Worm (Caenorhabditis elegans) whole organism, young adult: ENCODE measurements around the gene egl-2.

ENCODE experiments used
- B0019.2 ChIP-seq: fragments of 200-800 bp; sonication (Bioruptor generic); conservative IDR thresholded peaks from 2 replicates; pipeline ENCODE4 v1.3.6; 2022; ENCODE audit warnings: missing genetic modification reagents, missing genetic modification characterization, missing compliant biosample characterization
- B0035.1 ChIP-seq: sonication (generic microtip); optimal IDR thresholded peaks from 2 replicates; lab custom pipeline; 2016; ENCODE audit warnings: missing genetic modification characterization, mild to moderate bottlenecking, missing compliant biosample characterization, missing genotype, missing genetic modification reagents
- B0336.3 ChIP-seq: fragments of 200-800 bp; sonication (Bioruptor generic); IDR thresholded peaks from 2 replicates; pipeline ENCODE4 v1.3.6; 2022; ENCODE audit warnings: missing genetic modification characterization, missing compliant biosample characterization
- C17E4.6 ChIP-seq: fragments of 200-800 bp; sonication (Bioruptor generic); IDR thresholded peaks from 2 replicates; pipeline ENCODE4 v1.3.6; 2022; ENCODE audit warnings: missing genetic modification reagents, missing genetic modification characterization, missing compliant biosample characterization
- D2030.7 ChIP-seq: fragments of 200-800 bp; sonication (Bioruptor generic); IDR thresholded peaks from 2 replicates; pipeline ENCODE4 v1.3.6; 2022; ENCODE audit warnings: missing genetic modification reagents, missing genetic modification characterization, missing compliant biosample characterization
- F10E7.11 ChIP-seq: sonication (generic microtip); optimal IDR thresholded peaks from 2 replicates; lab custom pipeline; 2017; ENCODE audit warnings: mild to moderate bottlenecking, missing genetic modification characterization, moderate library complexity, missing compliant biosample characterization
- F37B4.10 ChIP-seq: fragments of 200-800 bp; sonication (Bioruptor generic); IDR thresholded peaks from 2 replicates; pipeline ENCODE4 v1.3.6; 2022; ENCODE audit warnings: missing genetic modification characterization, missing compliant biosample characterization
- F49E8.2 ChIP-seq: sonication (generic microtip); optimal IDR thresholded peaks from 3 replicates; lab custom pipeline; 2017; ENCODE audit warnings: missing genetic modification characterization, mild to moderate bottlenecking, missing compliant biosample characterization, antibody characterized with exemption, moderate library complexity; ENCODE audit not compliant: insufficient read depth
- F52B5.7 ChIP-seq: sonication (generic microtip); optimal IDR thresholded peaks from 2 replicates; lab custom pipeline; 2016; ENCODE audit warnings: mild to moderate bottlenecking, missing genetic modification characterization, missing compliant biosample characterization
- F57C9.4 ChIP-seq: sonication (generic microtip); optimal IDR thresholded peaks from 2 replicates; lab custom pipeline; 2017; ENCODE audit warnings: mild to moderate bottlenecking, missing genetic modification characterization, missing compliant biosample characterization
- Y56A3A.18 ChIP-seq: fragments of 200-800 bp; sonication (Bioruptor generic); IDR thresholded peaks from 2 replicates; pipeline ENCODE4 v1.3.6; 2022; ENCODE audit warnings: missing genetic modification reagents, missing genetic modification characterization, missing compliant biosample characterization
- Y79H2A.3 ChIP-seq: fragments of 200-800 bp; sonication (Bioruptor generic); conservative IDR thresholded peaks from 2 replicates; pipeline ENCODE4 v1.3.6; 2022; ENCODE audit warnings: missing genetic modification reagents, missing genetic modification characterization, missing compliant biosample characterization
- Y95B8A.8 ChIP-seq: fragments of 200-800 bp; sonication (Bioruptor generic); IDR thresholded peaks from 2 replicates; pipeline ENCODE4 v1.3.6; 2022; ENCODE audit warnings: missing genetic modification reagents, missing genetic modification characterization, missing compliant biosample characterization
- ama-1 ChIP-seq, 3 experiments: fragments of 150-350 bp in 1 of 3; sonication (generic microtip) in 2 of 3; optimal IDR thresholded peaks; 2 replicates each; lab custom pipeline; 2014 to 2018; ENCODE audit warnings: missing biosample characterization in 2 of 3, missing genetic modification characterization in 2 of 3, missing genetic modification reagents in 2 of 3
- aptf-3 ChIP-seq: fragments of 200-800 bp; sonication (Bioruptor generic); IDR thresholded peaks from 2 replicates; pipeline ENCODE4 v1.3.6; 2022; ENCODE audit warnings: missing genetic modification characterization, missing compliant biosample characterization
- athp-1 ChIP-seq: sonication (generic microtip); optimal IDR thresholded peaks from 2 replicates; lab custom pipeline; 2017; ENCODE audit warnings: mild to moderate bottlenecking, missing genetic modification characterization, missing compliant biosample characterization
- attf-3 ChIP-seq: fragments of 200-800 bp; sonication (Bioruptor generic); conservative IDR thresholded peaks from 2 replicates; pipeline ENCODE4 v1.3.6; 2022; ENCODE audit warnings: missing genetic modification reagents, missing genetic modification characterization, missing compliant biosample characterization
- attf-6 ChIP-seq: fragments of 200-800 bp; sonication (Bioruptor generic); IDR thresholded peaks from 2 replicates; pipeline ENCODE4 v1.3.6; 2022; ENCODE audit warnings: missing genetic modification reagents, missing genetic modification characterization, missing compliant biosample characterization
- cebp-1 ChIP-seq, 2 experiments: fragments of 200-800 bp in 1 of 2; sonication (Bioruptor generic) in 1 of 2; sonication (generic microtip) in 1 of 2; IDR thresholded peaks in 1 of 2; optimal IDR thresholded peaks in 1 of 2; 2 replicates each; pipeline versions ENCODE4 v1.3.6 to Lab custom; 2017 to 2022; ENCODE audit warnings: missing compliant biosample characterization in 2 of 2, missing genetic modification characterization in 2 of 2, mild to moderate bottlenecking in 1 of 2, missing genetic modification reagents in 1 of 2, moderate library complexity in 1 of 2
- cebp-2 ChIP-seq: fragments of 200-800 bp; sonication (Bioruptor generic); IDR thresholded peaks from 2 replicates; pipeline ENCODE4 v1.3.6; 2022; ENCODE audit warnings: missing genetic modification characterization, missing compliant biosample characterization
- ceh-27 ChIP-seq: fragments of 200-800 bp; sonication (Bioruptor generic); optimal IDR thresholded peaks from 2 replicates; lab custom pipeline; 2018; ENCODE audit warnings: mild to moderate bottlenecking, missing genetic modification characterization, moderate library complexity, missing compliant biosample characterization
- ceh-58 ChIP-seq: fragments of 200-800 bp; sonication (Bioruptor generic); IDR thresholded peaks from 2 replicates; pipeline ENCODE4 v1.3.6; 2022; ENCODE audit warnings: missing genetic modification characterization, missing compliant biosample characterization
- chd-7 ChIP-seq: sonication (generic microtip); optimal IDR thresholded peaks from 2 replicates; lab custom pipeline; 2016; ENCODE audit warnings: mild to moderate bottlenecking, missing genetic modification characterization, moderate library complexity, missing compliant biosample characterization
- dpff-1 ChIP-seq: sonication (generic microtip); optimal IDR thresholded peaks from 2 replicates; lab custom pipeline; 2017; ENCODE audit warnings: mild to moderate bottlenecking, missing genetic modification characterization, missing compliant biosample characterization
- hlh-12 ChIP-seq: sonication (generic microtip); optimal IDR thresholded peaks from 2 replicates; lab custom pipeline; 2016; ENCODE audit warnings: missing genetic modification characterization, missing compliant biosample characterization
- hrde-1 ChIP-seq: sonication (generic microtip); optimal IDR thresholded peaks from 2 replicates; lab custom pipeline; 2016; ENCODE audit warnings: missing genetic modification characterization, mild to moderate bottlenecking, missing compliant biosample characterization, moderate library complexity, missing genotype, missing genetic modification reagents, borderline replicate concordance
- hsf-1 ChIP-seq: fragments of 200-800 bp; sonication (Bioruptor generic); IDR thresholded peaks from 2 replicates; pipeline ENCODE4 v1.3.6; 2022; ENCODE audit warnings: missing genetic modification reagents, missing genetic modification characterization, missing compliant biosample characterization
- let-607 ChIP-seq, 2 experiments: fragments of 200-800 bp in 1 of 2; sonication (Bioruptor generic) in 1 of 2; sonication (generic microtip) in 1 of 2; optimal IDR thresholded peaks; 2 replicates each; lab custom pipeline; 2016 to 2018; ENCODE audit warnings: mild to moderate bottlenecking in 2 of 2, missing compliant biosample characterization in 2 of 2, missing genetic modification characterization in 2 of 2, moderate library complexity in 2 of 2, missing genotype in 1 of 2
- lin-35 ChIP-seq, 3 experiments: fragments of 150-350 bp in 2 of 3; sonication (generic microtip) in 1 of 3; optimal IDR thresholded peaks; 2 replicates each; lab custom pipeline; 2014 to 2018; ENCODE audit warnings: missing biosample characterization in 3 of 3, missing genetic modification characterization in 3 of 3, missing genetic modification reagents in 3 of 3
- lin-40 ChIP-seq: sonication (generic microtip); optimal IDR thresholded peaks from 2 replicates; lab custom pipeline; 2016; ENCODE audit warnings: missing genetic modification characterization, mild to moderate bottlenecking, missing compliant biosample characterization, missing genotype, missing genetic modification reagents
- lir-1 ChIP-seq: fragments of 200-800 bp; sonication (Bioruptor generic); conservative IDR thresholded peaks from 2 replicates; pipeline ENCODE4 v1.3.6; 2022; ENCODE audit warnings: missing genetic modification reagents, missing genetic modification characterization, missing compliant biosample characterization
- madf-3 ChIP-seq: fragments of 200-800 bp; sonication (Bioruptor generic); IDR thresholded peaks from 2 replicates; pipeline ENCODE4 v1.3.6; 2022; ENCODE audit warnings: missing genetic modification reagents, missing genetic modification characterization, missing compliant biosample characterization
- mcd-1 ChIP-seq: fragments of 200-800 bp; sonication (Bioruptor generic); IDR thresholded peaks from 2 replicates; pipeline ENCODE4 v1.3.6; 2022; ENCODE audit warnings: missing genetic modification reagents, missing genetic modification characterization, missing compliant biosample characterization
- nfya-1 ChIP-seq: sonication (generic microtip); optimal IDR thresholded peaks from 2 replicates; lab custom pipeline; 2017; ENCODE audit warnings: antibody characterized with exemption, missing compliant biosample characterization, missing genetic modification characterization, borderline replicate concordance; ENCODE audit not compliant: insufficient read depth
- nfyb-1 ChIP-seq: fragments of 200-800 bp; sonication (Bioruptor generic); IDR thresholded peaks from 2 replicates; pipeline ENCODE4 v1.3.6; 2022; ENCODE audit warnings: missing genetic modification reagents, missing genetic modification characterization, missing compliant biosample characterization
- nhr-90 ChIP-seq: sonication (generic microtip); optimal IDR thresholded peaks from 2 replicates; lab custom pipeline; 2016; ENCODE audit warnings: missing genotype, mild to moderate bottlenecking, missing genetic modification characterization, missing compliant biosample characterization
- repo-1 ChIP-seq: sonication (generic microtip); optimal IDR thresholded peaks from 2 replicates; lab custom pipeline; 2017; ENCODE audit warnings: mild to moderate bottlenecking, missing genetic modification characterization, missing compliant biosample characterization
- snpc-1.3 ChIP-seq: sonication (generic microtip); optimal IDR thresholded peaks from 2 replicates; lab custom pipeline; 2017; ENCODE audit warnings: missing genetic modification characterization, mild to moderate bottlenecking, missing compliant biosample characterization, antibody characterized with exemption, moderate library complexity, missing genotype, missing genetic modification reagents; ENCODE audit not compliant: insufficient read depth
- tlf-1 ChIP-seq: fragments of 200-800 bp; sonication (Bioruptor generic); optimal IDR thresholded peaks from 2 replicates; lab custom pipeline; 2018; ENCODE audit warnings: mild to moderate bottlenecking, missing genetic modification characterization, missing compliant biosample characterization
- unc-130 ChIP-seq: sonication (generic microtip); optimal IDR thresholded peaks from 2 replicates; lab custom pipeline; 2016; ENCODE audit warnings: missing genetic modification reagents, missing genetic modification characterization, missing compliant biosample characterization
- xnd-1 ChIP-seq: sonication (generic microtip); optimal IDR thresholded peaks from 2 replicates; lab custom pipeline; 2016; ENCODE audit warnings: missing genotype, missing genetic modification reagents, missing genetic modification characterization, missing compliant biosample characterization
- zfh-2 ChIP-seq: fragments of 200-800 bp; sonication (Bioruptor generic); conservative IDR thresholded peaks from 2 replicates; pipeline ENCODE4 v1.3.6; 2022; ENCODE audit warnings: missing genetic modification reagents, missing genetic modification characterization, missing compliant biosample characterization
- ztf-28 ChIP-seq: fragments of 200-800 bp; sonication (Bioruptor generic); IDR thresholded peaks from 2 replicates; pipeline ENCODE4 v1.3.6; 2022; ENCODE audit warnings: missing genetic modification reagents, missing genetic modification characterization, missing compliant biosample characterization

The egl-2 gene

DNA sequence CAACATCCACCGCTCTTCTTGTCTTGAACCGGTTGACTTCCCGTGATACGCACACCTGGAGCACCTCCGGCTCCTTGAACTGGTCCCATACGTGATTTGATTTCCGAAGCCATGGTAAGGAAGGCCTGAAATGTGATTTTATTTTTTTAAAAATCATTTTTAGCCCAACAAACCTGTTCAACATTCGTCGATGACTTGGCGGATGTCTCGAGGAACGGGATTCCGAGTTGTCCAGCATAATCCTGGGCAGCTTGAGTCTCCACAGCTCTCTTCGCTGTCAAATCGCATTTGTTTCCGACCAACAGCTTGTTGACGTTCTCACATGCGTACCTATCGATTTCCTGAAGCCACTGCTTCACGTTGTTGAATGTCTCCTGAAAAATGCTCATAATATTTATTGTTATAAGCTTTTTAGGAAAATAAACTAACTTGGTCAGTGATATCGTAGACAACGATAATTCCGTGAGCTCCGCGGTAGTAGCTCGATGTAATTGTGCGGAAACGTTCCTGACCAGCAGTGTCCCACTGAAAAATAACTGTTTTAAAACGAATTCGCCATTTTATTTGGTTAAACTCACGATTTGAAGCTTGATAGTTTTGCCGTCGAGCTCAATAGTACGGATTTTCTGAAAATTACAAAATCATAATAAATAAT lies 35.9 kb downstream of the egl-2 start:
- TF ChIP-seq aptf-3 (GFP tag; lab: Robert Waterston, UW) (0 out of 2 replicates have a peak, but pooled peaks have one; percentile 42), repo-1 (tag; lab: Kevin White, UChicago) (peak; percentile 61), cebp-2 (GFP tag; lab: Robert Waterston, UW) (0 out of 2 replicates have a peak, but pooled peaks have one; percentile 7), lir-1 (GFP tag; lab: Robert Waterston, UW) (no peak), let-607 (tag; optimal IDR thresholded peaks at IDR 0.05; lab: Kevin White, UChicago) (no peak), dpff-1 (tag; lab: Kevin White, UChicago) (peak; percentile 18), hsf-1 (GFP tag; lab: Robert Waterston, UW) (0 out of 2 replicates have a peak, but pooled peaks have one; percentile 52), B0336.3 (0 out of 2 replicates have a peak, but pooled peaks have one; percentile 9), ama-1 (optimal IDR thresholded peaks at IDR 0.05; lab: Kevin White, UChicago) (no peak), ama-1 (GFP tag; optimal IDR thresholded peaks at IDR 0.05; lab: Kevin White, UChicago) (no peak)

DNA sequence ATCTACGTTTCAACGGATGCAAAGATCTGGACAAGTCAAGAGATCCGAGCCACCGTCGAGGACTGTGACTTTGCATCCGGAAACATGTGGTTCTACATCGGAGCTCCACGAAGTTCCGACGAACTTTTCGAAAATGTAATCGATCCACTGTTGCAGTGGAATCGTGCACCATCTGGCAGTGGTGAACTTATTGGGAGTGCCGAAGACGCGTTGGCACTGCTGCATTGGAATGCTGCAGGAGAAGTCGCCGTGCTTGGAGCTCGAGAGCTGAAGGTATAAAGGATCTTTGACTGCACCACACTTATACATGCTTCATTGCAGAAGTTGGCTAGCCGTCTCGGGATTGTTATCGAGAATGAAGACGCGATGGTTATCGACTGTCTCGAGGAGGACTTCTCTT lies 37.1 kb downstream of the egl-2 start:
- TF ChIP-seq chd-7 (no peak), lin-35 (GFP tag; optimal IDR thresholded peaks at IDR 0.05; lab: Kevin White, UChicago) (no peak), nhr-90 (tag; lab: Kevin White, UChicago) (peak; percentile 29), nfya-1 (no peak), hrde-1 (tag; lab: Kevin White, UChicago) (no peak), B0019.2 (GFP tag; lab: Robert Waterston, UW) (no peak), B0035.1 (tag; lab: Kevin White, UChicago) (peak; percentile 9), F49E8.2 (tag; lab: Kevin White, UChicago) (no peak), nfyb-1 (GFP tag; lab: Robert Waterston, UW) (0 out of 2 replicates have a peak, but pooled peaks have one; percentile 28), unc-130 (GFP tag; lab: Kevin White, UChicago) (no peak), cebp-1 (GFP tag; IDR thresholded peaks at IDR 0.05; lab: Robert Waterston, UW) (no peak), cebp-1 (tag; optimal IDR thresholded peaks at IDR 0.05; lab: Kevin White, UChicago) (no peak), madf-3 (GFP tag; lab: Robert Waterston, UW) (0 out of 2 replicates have a peak, but pooled peaks have one; percentile 12), ceh-27 (no peak), B0336.3 (peak; percentile 43; the same call in 1 of the 2 replicates), mcd-1 (GFP tag; lab: Robert Waterston, UW) (peak; percentile 46), hlh-12 (no peak), ceh-58 (GFP tag; lab: Robert Waterston, UW) (no peak), tlf-1 (GFP tag; lab: Kevin White, UChicago) (no peak), dpff-1 (tag; lab: Kevin White, UChicago) (no peak), F57C9.4 (tag; lab: Kevin White, UChicago) (no peak), snpc-1.3 (tag; lab: Kevin White, UChicago) (no peak), D2030.7 (GFP tag; lab: Robert Waterston, UW) (no peak), cebp-2 (GFP tag; lab: Robert Waterston, UW) (no peak), athp-1 (tag; lab: Kevin White, UChicago) (no peak), F37B4.10 (no peak), Y79H2A.3 (peak; percentile 40; the same call in 1 of the 2 replicates), Y56A3A.18 (GFP tag; lab: Robert Waterston, UW) (0 out of 2 replicates have a peak, but pooled peaks have one; percentile 11), zfh-2 (peak; percentile 66; the same call in 1 of the 2 replicates), attf-6 (GFP tag; lab: Robert Waterston, UW) (no peak), xnd-1 (no peak), C17E4.6 (no peak), ztf-28 (GFP tag; lab: Robert Waterston, UW) (0 out of 2 replicates have a peak, but pooled peaks have one; percentile 6), attf-3 (GFP tag; lab: Robert Waterston, UW) (no peak), F10E7.11 (tag; lab: Kevin White, UChicago) (no peak), lin-40 (tag; lab: Kevin White, UChicago) (no peak), Y95B8A.8 (no peak), F52B5.7 (no peak)
